Worm (Caenorhabditis elegans) whole organism, L3 larva: ENCODE results near the gene Y69A2AR.12.

Experiments
- ceh-28 ChIP-seq: fragments of 150-350 bp; optimal IDR thresholded peaks from 2 replicates; lab custom pipeline; 2014; ENCODE audit warnings: missing biosample characterization, missing genetic modification reagents, missing genetic modification characterization
- unc-39 ChIP-seq: sonication (generic microtip); optimal IDR thresholded peaks from 4 replicates; lab custom pipeline; 2017; ENCODE audit warnings: missing biosample characterization, missing genetic modification characterization

ce11 chrIV:2606572-2606971 lies 38.2 kb downstream of the Y69A2AR.12 start:
- TF ChIP-seq unc-39 (tag; lab: Kevin White, UChicago), result no peak
- TF ChIP-seq ceh-28 (tag; lab: Kevin White, UChicago), result no peak
